Fruit fly (Drosophila melanogaster) whole organism, embryonic: ENCODE results near the gene Lrch.

Source experiments
- B-H1 ChIP-seq: fragments of 200-800 bp; sonication (Bioruptor generic); IDR thresholded peaks from 3 replicates; pipeline ENCODE4 v1.3.6; 2022; ENCODE audit warnings: missing biosample characterization, missing genetic modification characterization
- Bdp1 ChIP-seq: fragments of 200-800 bp; sonication (Bioruptor generic); optimal IDR thresholded peaks from 3 replicates; lab custom pipeline; 2016; ENCODE audit warnings: missing biosample characterization, missing genetic modification characterization
- CG10209 ChIP-seq: fragments of 200-800 bp; sonication (Bioruptor generic); optimal IDR thresholded peaks from 3 replicates; lab custom pipeline; 2017; ENCODE audit warnings: missing biosample characterization, mild to moderate bottlenecking, missing genetic modification characterization, missing genetic modification reagents
- CG10565 ChIP-seq: fragments of 200-800 bp; sonication (Bioruptor generic); optimal IDR thresholded peaks from 3 replicates; lab custom pipeline; 2016; ENCODE audit warnings: missing biosample characterization, mild to moderate bottlenecking, missing genetic modification characterization
- CG11504 ChIP-seq: fragments of 200-800 bp; sonication (Bioruptor generic); optimal IDR thresholded peaks from 3 replicates; lab custom pipeline; 2019; ENCODE audit warnings: missing biosample characterization, mild to moderate bottlenecking, missing genetic modification characterization, moderate library complexity
- CG11723 ChIP-seq: fragments of 200-800 bp; sonication (Bioruptor generic); optimal IDR thresholded peaks from 2 replicates; lab custom pipeline; 2017; ENCODE audit warnings: missing biosample characterization, mild to moderate bottlenecking, missing genetic modification characterization
- CG12659 ChIP-seq: fragments of 200-800 bp; sonication (Bioruptor generic); optimal IDR thresholded peaks from 3 replicates; lab custom pipeline; 2017; ENCODE audit warnings: mild to moderate bottlenecking, missing biosample characterization, missing genetic modification reagents, missing genetic modification characterization
- CG13123 ChIP-seq: fragments of 200-800 bp; sonication (Bioruptor generic); optimal IDR thresholded peaks from 2 replicates; lab custom pipeline; 2016; ENCODE audit warnings: missing biosample characterization, missing genetic modification characterization
- CG16813 ChIP-seq: fragments of 200-800 bp; sonication (Bioruptor generic); IDR thresholded peaks from 3 replicates; pipeline ENCODE4 v1.3.6; 2022; ENCODE audit warnings: missing biosample characterization, missing genetic modification characterization; ENCODE audit not compliant: partially characterized antibody
- CG17186 ChIP-seq: fragments of 200-800 bp; sonication (Bioruptor generic); optimal IDR thresholded peaks from 3 replicates; lab custom pipeline; 2017; ENCODE audit warnings: missing biosample characterization, missing genetic modification reagents, missing genetic modification characterization
- CG17568 ChIP-seq: fragments of 200-800 bp; sonication (Bioruptor generic); optimal IDR thresholded peaks from 2 replicates; lab custom pipeline; 2018; ENCODE audit warnings: missing biosample characterization, mild to moderate bottlenecking, missing genetic modification characterization, moderate library complexity
- CG18262 ChIP-seq: fragments of 200-800 bp; optimal IDR thresholded peaks from 3 replicates; lab custom pipeline; 2019; ENCODE audit warnings: missing biosample characterization, mild to moderate bottlenecking, missing genetic modification characterization, moderate library complexity
- CG2116 ChIP-seq: fragments of 200-800 bp; sonication (Bioruptor generic); optimal IDR thresholded peaks from 3 replicates; lab custom pipeline; 2018; ENCODE audit warnings: missing biosample characterization, mild to moderate bottlenecking, missing genetic modification characterization
- CG30020 ChIP-seq: fragments of 200-800 bp; optimal IDR thresholded peaks from 2 replicates; lab custom pipeline; 2019; ENCODE audit warnings: missing biosample characterization, mild to moderate bottlenecking, missing genetic modification characterization, moderate library complexity
- CG33557 ChIP-seq: fragments of 200-800 bp; sonication (Bioruptor generic); optimal IDR thresholded peaks from 2 replicates; lab custom pipeline; 2019; ENCODE audit warnings: missing biosample characterization, mild to moderate bottlenecking, missing genetic modification characterization, moderate library complexity
- CG3407 ChIP-seq: fragments of 200-800 bp; sonication (Bioruptor generic); optimal IDR thresholded peaks from 2 replicates; lab custom pipeline; 2018; ENCODE audit warnings: missing biosample characterization, mild to moderate bottlenecking, missing genetic modification characterization
- CG4328 ChIP-seq: fragments of 200-800 bp; sonication (Bioruptor generic); optimal IDR thresholded peaks from 3 replicates; lab custom pipeline; 2017; ENCODE audit warnings: missing biosample characterization, missing genetic modification reagents, missing genetic modification characterization
- CG6254 ChIP-seq: fragments of 200-800 bp; sonication (Bioruptor generic); optimal IDR thresholded peaks from 3 replicates; lab custom pipeline; 2017; ENCODE audit warnings: mild to moderate bottlenecking, missing biosample characterization, missing genetic modification reagents, missing genetic modification characterization
- CG7556 ChIP-seq: fragments of 200-800 bp; sonication (Bioruptor generic); optimal IDR thresholded peaks from 2 replicates; lab custom pipeline; 2017; ENCODE audit warnings: missing biosample characterization, mild to moderate bottlenecking, missing genetic modification characterization
- CG7745 ChIP-seq: fragments of 200-800 bp; sonication (Bioruptor generic); optimal IDR thresholded peaks from 2 replicates; lab custom pipeline; 2018; ENCODE audit warnings: missing biosample characterization, mild to moderate bottlenecking, missing genetic modification characterization, moderate library complexity
- CG7839 ChIP-seq: fragments of 200-800 bp; sonication (Bioruptor generic); optimal IDR thresholded peaks from 3 replicates; lab custom pipeline; 2018; ENCODE audit warnings: missing biosample characterization, mild to moderate bottlenecking, missing genetic modification characterization, moderate library complexity
- CG8281 ChIP-seq: fragments of 200-800 bp; sonication (Bioruptor generic); optimal IDR thresholded peaks from 2 replicates; lab custom pipeline; 2018; ENCODE audit warnings: missing biosample characterization, mild to moderate bottlenecking, missing genetic modification characterization, moderate library complexity
- CG9215 ChIP-seq: fragments of 200-800 bp; sonication (Bioruptor generic); IDR thresholded peaks from 2 replicates; pipeline ENCODE4 v1.3.6; 2022; ENCODE audit warnings: missing biosample characterization, missing genetic modification characterization
- CTCF ChIP-seq: fragments of 200-800 bp; sonication (Bioruptor generic); optimal IDR thresholded peaks from 2 replicates; lab custom pipeline; 2017; ENCODE audit warnings: missing biosample characterization, mild to moderate bottlenecking, missing genetic modification characterization, moderate library complexity
- CkIIα-i1 ChIP-seq: fragments of 200-800 bp; sonication (Bioruptor generic); IDR thresholded peaks from 2 replicates; pipeline ENCODE4 v1.3.6; 2022; ENCODE audit warnings: missing biosample characterization, missing genetic modification characterization
- CoRest ChIP-seq: fragments of 200-800 bp; sonication (Bioruptor generic); optimal IDR thresholded peaks from 3 replicates; lab custom pipeline; 2018; ENCODE audit warnings: missing biosample characterization, mild to moderate bottlenecking, missing genetic modification characterization, moderate library complexity
- Doc3 ChIP-seq: fragments of 200-800 bp; sonication (Bioruptor generic); IDR thresholded peaks from 3 replicates; pipeline ENCODE4 v1.3.6; 2022; ENCODE audit warnings: missing biosample characterization, missing genetic modification characterization; ENCODE audit not compliant: partially characterized antibody
- NC2α ChIP-seq: fragments of 200-800 bp; sonication (Bioruptor generic); optimal IDR thresholded peaks from 2 replicates; lab custom pipeline; 2016; ENCODE audit warnings: missing biosample characterization, missing genetic modification characterization
- Neu2 ChIP-seq: fragments of 200-800 bp; sonication (Bioruptor generic); optimal IDR thresholded peaks from 3 replicates; lab custom pipeline; 2016; ENCODE audit warnings: missing biosample characterization, missing genetic modification characterization, borderline replicate concordance
- Nf-YB ChIP-seq: fragments of 200-800 bp; sonication (Bioruptor generic); optimal IDR thresholded peaks from 3 replicates; lab custom pipeline; 2019; ENCODE audit warnings: missing biosample characterization, mild to moderate bottlenecking, missing genetic modification characterization, moderate library complexity
- Oaz ChIP-seq: fragments of 200-800 bp; sonication (Bioruptor generic); IDR thresholded peaks from 2 replicates; pipeline ENCODE4 v1.3.6; 2022; ENCODE audit warnings: missing biosample characterization, missing genetic modification characterization
- Ravus ChIP-seq: fragments of 200-800 bp; sonication (Bioruptor generic); IDR thresholded peaks from 2 replicates; pipeline ENCODE4 v1.3.6; 2022; ENCODE audit warnings: missing biosample characterization, missing genetic modification characterization
- Rfx ChIP-seq: fragments of 200-800 bp; sonication (Bioruptor generic); IDR thresholded peaks from 2 replicates; pipeline ENCODE4 v1.3.6; 2022; ENCODE audit warnings: missing biosample characterization, missing genetic modification characterization
- Ssrp ChIP-seq: fragments of 200-800 bp; sonication (Bioruptor generic); optimal IDR thresholded peaks from 2 replicates; lab custom pipeline; 2018; ENCODE audit warnings: missing biosample characterization, mild to moderate bottlenecking, missing genetic modification characterization, moderate library complexity
- al ChIP-seq: fragments of 200-800 bp; sonication (Bioruptor generic); IDR thresholded peaks from 2 replicates; pipeline ENCODE4 v1.3.6; 2022; ENCODE audit warnings: missing biosample characterization, missing genetic modification characterization
- ash1 ChIP-seq: fragments of 200-800 bp; sonication (Bioruptor generic); optimal IDR thresholded peaks from 2 replicates; lab custom pipeline; 2018; ENCODE audit warnings: missing biosample characterization, mild to moderate bottlenecking, missing genetic modification characterization
- chn ChIP-seq: fragments of 200-800 bp; sonication (Bioruptor generic); optimal IDR thresholded peaks from 2 replicates; lab custom pipeline; 2016; ENCODE audit warnings: missing biosample characterization, missing genetic modification characterization
- crol ChIP-seq: fragments of 200-800 bp; sonication (Bioruptor generic); IDR thresholded peaks from 2 replicates; pipeline ENCODE4 v1.3.6; 2022; ENCODE audit warnings: missing biosample characterization, missing genetic modification characterization
- dmrt99B ChIP-seq: fragments of 200-800 bp; sonication (Bioruptor generic); optimal IDR thresholded peaks from 2 replicates; lab custom pipeline; 2018; ENCODE audit warnings: missing biosample characterization, mild to moderate bottlenecking, missing genetic modification characterization, moderate library complexity
- grn ChIP-seq: fragments of 200-800 bp; sonication (Bioruptor generic); optimal IDR thresholded peaks from 3 replicates; lab custom pipeline; 2017; ENCODE audit warnings: missing biosample characterization, missing genetic modification characterization
- gt ChIP-seq: fragments of 200-800 bp; sonication (Bioruptor generic); IDR thresholded peaks from 2 replicates; pipeline ENCODE4 v1.3.6; 2022; ENCODE audit warnings: missing biosample characterization, missing genetic modification characterization
- hb ChIP-seq: fragments of 200-800 bp; sonication (Bioruptor generic); IDR thresholded peaks from 3 replicates; pipeline ENCODE4 v1.3.6; 2022; ENCODE audit warnings: missing biosample characterization, missing genetic modification characterization; ENCODE audit not compliant: partially characterized antibody
- lilli ChIP-seq: fragments of 200-800 bp; sonication (Bioruptor generic); optimal IDR thresholded peaks from 3 replicates; lab custom pipeline; 2016; ENCODE audit warnings: missing biosample characterization, missing genetic modification characterization
- mld ChIP-seq: fragments of 200-800 bp; sonication (Bioruptor generic); IDR thresholded peaks from 3 replicates; pipeline ENCODE4 v1.3.6; 2022; ENCODE audit warnings: missing biosample characterization, missing genetic modification characterization; ENCODE audit not compliant: partially characterized antibody
- pb ChIP-seq: fragments of 200-800 bp; sonication (Bioruptor generic); optimal IDR thresholded peaks from 3 replicates; lab custom pipeline; 2016; ENCODE audit warnings: missing biosample characterization, missing genetic modification characterization
- pzg ChIP-seq: fragments of 200-800 bp; sonication (Bioruptor generic); optimal IDR thresholded peaks from 3 replicates; lab custom pipeline; 2018; ENCODE audit warnings: missing biosample characterization, mild to moderate bottlenecking, missing genetic modification characterization, moderate library complexity
- repo ChIP-seq: fragments of 200-800 bp; sonication (Bioruptor generic); optimal IDR thresholded peaks from 2 replicates; lab custom pipeline; 2016; ENCODE audit warnings: missing biosample characterization, missing genetic modification characterization
- slou ChIP-seq: fragments of 200-800 bp; sonication (Bioruptor generic); optimal IDR thresholded peaks from 3 replicates; lab custom pipeline; 2016; ENCODE audit warnings: missing biosample characterization, missing genetic modification characterization
- stc ChIP-seq: fragments of 200-800 bp; sonication (Bioruptor generic); IDR thresholded peaks from 2 replicates; pipeline ENCODE4 v1.3.6; 2022; ENCODE audit warnings: missing biosample characterization, missing genetic modification characterization
- tgo ChIP-seq: fragments of 200-800 bp; sonication (Bioruptor generic); IDR thresholded peaks from 3 replicates; pipeline ENCODE4 v1.3.6; 2022; ENCODE audit warnings: missing biosample characterization, missing genetic modification characterization

Gene Lrch

dm6 chr2L:17378767-17379301, 5.1 kb downstream of the Lrch start (continued):
- TF ChIP-seq dmrt99B (peak; percentile 95), CG30020 (tag; lab: Kevin White, UChicago) (peak; percentile 71), CoRest (tag; lab: Kevin White, UChicago) (peak; percentile 97), crol (GFP tag; lab: Robert Waterston, UW) (peak; percentile 36; the same call in 1 of the 2 replicates), B-H1 (peak; percentile 87), Ravus (GFP tag; lab: Robert Waterston, UW) (peak; percentile 77), CG7839 (tag; lab: Kevin White, UChicago) (peak; percentile 96), CG13123 (GFP tag; lab: Kevin White, UChicago) (peak; percentile 96), CG7745 (tag; lab: Kevin White, UChicago) (peak; percentile 88), ash1 (peak; percentile 97), Oaz (GFP tag; lab: Robert Waterston, UW) (peak; percentile 86), hb (GFP tag; lab: Robert Waterston, UW) (no peak), CG16813 (GFP tag; lab: Robert Waterston, UW) (no peak), Ssrp (peak; percentile 90), CG17186 (GFP tag; lab: Kevin White, UChicago) (peak; percentile 95), NC2α (peak; percentile 99), al (GFP tag; lab: Robert Waterston, UW) (peak; percentile 86), CG10565 (GFP tag; lab: Kevin White, UChicago) (peak; percentile 94), CG18262 (tag; lab: Kevin White, UChicago) (peak; percentile 96), CTCF (peak; percentile 75), CkIIα-i1 (GFP tag; lab: Robert Waterston, UW) (peak; percentile 50; the same call in 1 of the 2 replicates), slou (peak; percentile 96), Bdp1 (GFP tag; lab: Kevin White, UChicago) (peak; percentile 73), tgo (GFP tag; lab: Robert Waterston, UW) (peak; percentile 93), grn (GFP tag; lab: Kevin White, UChicago) (peak; percentile 99), CG17568 (GFP tag; lab: Kevin White, UChicago) (peak; percentile 89), CG12659 (GFP tag; lab: Kevin White, UChicago) (peak; percentile 95), chn (peak; percentile 93), CG7556 (GFP tag; lab: Kevin White, UChicago) (peak; percentile 91), CG9215 (GFP tag; lab: Robert Waterston, UW) (peak; percentile 84), lilli (GFP tag; lab: Kevin White, UChicago) (peak; percentile 93), pzg (GFP tag; lab: Kevin White, UChicago) (peak; percentile 27), gt (GFP tag; lab: Robert Waterston, UW) (peak; percentile 81; the same call in 1 of the 2 replicates), pb (peak; percentile 96), repo (GFP tag; lab: Kevin White, UChicago) (peak; percentile 98), CG8281 (tag; lab: Kevin White, UChicago) (peak; percentile 91), CG11723 (peak; percentile 86), Rfx (peak; percentile 94), CG2116 (peak; percentile 88), stc (GFP tag; lab: Robert Waterston, UW) (peak; percentile 89), Doc3 (GFP tag; lab: Robert Waterston, UW) (no peak), CG3407 (GFP tag; lab: Kevin White, UChicago) (peak; percentile 91), CG11504 (tag; lab: Kevin White, UChicago) (peak; percentile 93), mld (no peak), CG6254 (GFP tag; lab: Kevin White, UChicago) (peak; percentile 95), Nf-YB (peak; percentile 79), CG33557 (GFP tag; lab: Kevin White, UChicago) (peak; percentile 93), CG10209 (GFP tag; lab: Kevin White, UChicago) (peak; percentile 93), CG4328 (GFP tag; lab: Kevin White, UChicago) (peak; percentile 97), Neu2 (GFP tag; lab: Kevin White, UChicago) (peak; percentile 97)
